Worm (Caenorhabditis elegans): ENCODE data around the gene C52E2.5.
"Not testable (repeated sequence)": the region's sequence is repeated elsewhere in the genome, so short reads cannot be mapped to it uniquely, and the experiment has no call there.

C52E2.5 gene

DNA sequence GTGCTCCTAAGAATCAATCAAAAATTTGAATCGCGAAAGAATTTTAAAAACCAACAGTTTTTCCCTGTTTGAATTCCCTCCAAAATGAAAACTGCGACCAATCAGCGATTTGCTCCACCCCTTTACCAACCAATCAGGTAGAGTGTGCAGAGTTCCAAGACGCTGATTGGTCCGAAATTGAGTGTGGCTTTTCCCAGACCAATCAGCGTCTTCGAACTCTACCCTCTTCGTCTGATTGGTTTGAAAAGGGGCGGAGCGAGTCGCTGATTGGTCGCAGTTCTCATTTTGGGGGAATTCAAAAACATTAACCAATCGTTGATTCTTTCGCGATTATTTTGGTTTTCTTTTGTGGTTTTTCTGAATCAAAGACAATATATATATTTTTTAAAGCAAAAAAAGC, 1.8 kb upstream of the C52E2.5 start:
- TF ChIP-seq ref-1 (GFP tag; conservative IDR thresholded peaks at IDR 0.05) (no peak), cog-1 (tag; optimal IDR thresholded peaks at IDR 0.05) (no peak), klf-2 (GFP tag; conservative IDR thresholded peaks at IDR 0.05) (no peak), ztf-23 (GFP tag; IDR thresholded peaks at IDR 0.05) (no peak), flt-1 (GFP tag; IDR thresholded peaks at IDR 0.05) (no peak), T22C8.4 (GFP tag; IDR thresholded peaks at IDR 0.05) (no peak), med-1 (GFP tag; optimal IDR thresholded peaks at IDR 0.05; ENCODE audit: insufficient read depth) (no peak), ztf-29 (GFP tag; IDR thresholded peaks at IDR 0.05) (no peak), tab-1 (GFP tag; IDR thresholded peaks at IDR 0.05) (no peak)

DNA sequence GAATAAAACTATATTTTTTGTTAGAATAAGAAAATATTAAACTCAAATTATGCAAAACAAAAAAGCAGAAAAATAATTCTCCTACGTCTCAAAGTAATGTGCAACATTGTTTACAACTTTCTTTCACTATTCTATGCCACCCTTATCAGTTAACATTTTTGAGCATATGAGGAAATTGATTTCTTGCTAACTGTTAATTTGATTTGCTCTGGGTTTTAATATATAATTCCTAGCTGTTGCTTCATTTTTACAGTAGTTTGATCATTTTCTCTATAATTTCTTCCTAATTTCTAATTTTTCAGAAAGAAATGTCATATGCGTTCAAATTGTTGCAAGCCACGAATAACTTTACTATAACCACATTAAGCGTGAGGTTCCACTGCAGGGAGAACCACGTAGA, 6.5 kb downstream of the C52E2.5 start, which contains the start of gene T08E11.1:
TSS of gene T08E11.1 (plus strand) at position 301 of the 400 bp plus-strand sequence.
- TF ChIP-seq ref-1 (GFP tag; conservative IDR thresholded peaks at IDR 0.05) (no peak), ztf-23 (GFP tag; IDR thresholded peaks at IDR 0.05) (no peak), flt-1 (GFP tag; IDR thresholded peaks at IDR 0.05) (no peak)

- TF ChIP-seq klf-2 (GFP tag; conservative IDR thresholded peaks at IDR 0.05) (no peak), ztf-23 (GFP tag; IDR thresholded peaks at IDR 0.05) (no peak), ztf-29 (GFP tag; IDR thresholded peaks at IDR 0.05) (no peak), cog-1 (tag; optimal IDR thresholded peaks at IDR 0.05) (no peak), tab-1 (GFP tag; IDR thresholded peaks at IDR 0.05) (no peak), flt-1 (GFP tag; IDR thresholded peaks at IDR 0.05) (no peak), T22C8.4 (GFP tag; IDR thresholded peaks at IDR 0.05) (no peak)
Measured at ce11 chrII:1831883-1832388, 10.8 kb downstream of the C52E2.5 start, which contains the start of gene math-39. Gene math-39, plus strand, starts transcription at chrII:1832338.

DNA sequence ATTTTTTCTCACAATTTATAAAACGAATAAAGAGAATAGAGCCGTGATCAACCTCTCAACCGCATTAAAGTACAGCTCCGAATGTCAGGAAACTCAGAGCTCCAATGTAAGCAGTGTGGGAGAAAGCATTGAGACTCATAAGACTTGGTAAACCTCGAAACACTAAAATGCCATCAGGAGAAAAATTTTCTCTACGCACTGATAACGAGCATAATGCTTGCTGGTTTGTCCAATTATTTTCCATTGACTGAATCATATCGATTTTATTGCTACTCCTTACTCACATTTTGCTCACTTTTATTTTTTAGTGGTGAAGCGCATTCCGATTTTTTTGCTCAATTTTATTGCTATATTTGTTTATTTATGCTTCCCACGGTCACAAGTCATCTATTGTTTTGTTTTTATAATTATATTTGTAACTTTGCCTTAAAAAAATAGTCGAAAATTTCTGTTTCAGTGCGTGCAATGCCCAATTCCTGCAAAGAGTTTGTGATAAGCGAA, 12.5 kb downstream of the C52E2.5 start, which contains the start of gene math-40:
TSS of gene math-40 (plus strand) at position 451 of the 501 bp plus-strand sequence.
- TF ChIP-seq ztf-23 (GFP tag; IDR thresholded peaks at IDR 0.05) (no peak), T22C8.4 (GFP tag; IDR thresholded peaks at IDR 0.05) (no peak), klf-2 (GFP tag; conservative IDR thresholded peaks at IDR 0.05) (no peak), tab-1 (GFP tag; IDR thresholded peaks at IDR 0.05) (no peak), flt-1 (GFP tag; IDR thresholded peaks at IDR 0.05) (no peak), med-1 (GFP tag; optimal IDR thresholded peaks at IDR 0.05; ENCODE audit: insufficient read depth) (no peak), ztf-29 (GFP tag; IDR thresholded peaks at IDR 0.05) (no peak), ref-1 (GFP tag; conservative IDR thresholded peaks at IDR 0.05) (no peak), cog-1 (tag; optimal IDR thresholded peaks at IDR 0.05) (no peak)

DNA sequence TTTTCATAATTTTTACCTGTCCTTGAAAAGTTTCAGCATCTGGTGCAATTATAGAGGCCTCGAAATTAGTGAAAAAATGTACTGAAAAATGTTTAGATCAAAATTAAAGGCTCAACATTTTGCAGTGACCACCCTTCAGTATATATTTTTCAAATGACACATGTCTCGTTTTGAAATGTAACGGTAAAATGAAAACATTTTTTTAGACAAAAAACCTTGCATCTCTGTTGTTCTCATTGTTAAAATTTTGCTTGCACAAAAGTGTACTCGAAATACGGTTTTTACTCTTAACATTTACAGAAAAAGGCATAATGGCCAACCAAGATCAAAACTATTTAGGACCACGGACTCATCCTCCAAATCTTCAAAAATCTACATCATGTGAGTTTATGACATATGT, 18.4 kb downstream of the C52E2.5 start, which contains the start of gene math-41:
TSS of gene math-41 (plus strand) at position 301 of the 400 bp plus-strand sequence.
- TF ChIP-seq flt-1 (GFP tag; IDR thresholded peaks at IDR 0.05); ref-1 (GFP tag; conservative IDR thresholded peaks at IDR 0.05); cog-1 (tag; optimal IDR thresholded peaks at IDR 0.05): not testable (repeated sequence)

- TF ChIP-seq med-1 (GFP tag; optimal IDR thresholded peaks at IDR 0.05; ENCODE audit: insufficient read depth) (no peak), flt-1 (GFP tag; IDR thresholded peaks at IDR 0.05) (no peak), ztf-23 (GFP tag; IDR thresholded peaks at IDR 0.05) (no peak), klf-2 (GFP tag; conservative IDR thresholded peaks at IDR 0.05) (no peak), tab-1 (GFP tag; IDR thresholded peaks at IDR 0.05) (no peak), ref-1 (GFP tag; conservative IDR thresholded peaks at IDR 0.05) (no peak), cog-1 (tag; optimal IDR thresholded peaks at IDR 0.05) (no peak), ztf-29 (GFP tag; IDR thresholded peaks at IDR 0.05) (no peak), T22C8.4 (GFP tag; IDR thresholded peaks at IDR 0.05) (no peak)
Measured at ce11 chrII:1820774-1821173, 22.0 kb downstream of the C52E2.5 start, which contains the start of gene fbxa-3. Gene fbxa-3, minus strand, starts transcription at chrII:1820874.

DNA sequence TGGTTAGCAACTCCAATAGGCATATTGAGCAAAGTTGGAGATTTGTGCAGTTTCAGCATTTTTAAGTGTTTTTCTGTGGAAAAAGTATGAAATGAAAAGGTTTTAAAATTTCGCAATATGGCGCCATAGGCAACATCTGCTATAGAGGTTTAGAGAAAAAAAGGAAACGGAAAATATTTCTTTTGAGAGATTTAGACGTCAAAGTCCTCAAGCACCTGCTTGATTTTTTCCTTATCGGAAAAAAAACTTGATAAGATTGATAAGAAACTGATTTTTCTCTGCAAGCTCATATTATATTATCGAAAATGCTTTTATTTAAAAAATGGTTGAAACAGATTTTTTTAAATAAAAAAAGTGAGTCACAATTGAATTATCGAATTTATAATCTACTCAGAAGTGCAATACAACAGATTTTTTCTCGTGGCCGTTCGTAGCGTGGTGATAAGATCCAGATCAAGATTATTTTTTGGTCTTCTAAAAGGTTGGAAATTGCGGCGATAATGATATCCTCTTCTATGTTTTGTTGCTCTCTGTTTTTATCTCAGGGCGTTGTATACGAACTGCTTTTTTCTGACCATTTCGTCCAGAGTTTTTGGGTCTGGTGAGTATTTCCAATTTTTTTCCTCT, 22.7 kb downstream of the C52E2.5 start, which contains the start of gene fbxc-19:
TSS of gene fbxc-19 (plus strand) at position 536 of the 627 bp plus-strand sequence.
- peak; percentile 51; the same call in 1 of the 2 replicates for TF ChIP-seq flt-1 (GFP tag; IDR thresholded peaks at IDR 0.05)
- TF ChIP-seq T22C8.4 (GFP tag; IDR thresholded peaks at IDR 0.05) = no peak
- no peak for TF ChIP-seq tab-1 (GFP tag; IDR thresholded peaks at IDR 0.05)

ce11 chrII:1818300-1818699, 24.4 kb downstream of the C52E2.5 start, which contains the start of gene fbxb-10:
Gene fbxb-10, minus strand, starts transcription at chrII:1818400.
- TF ChIP-seq ztf-29 (GFP tag; IDR thresholded peaks at IDR 0.05) (no peak), ztf-23 (GFP tag; IDR thresholded peaks at IDR 0.05) (no peak), klf-2 (GFP tag; conservative IDR thresholded peaks at IDR 0.05) (no peak), flt-1 (GFP tag; IDR thresholded peaks at IDR 0.05) (no peak), cog-1 (tag; optimal IDR thresholded peaks at IDR 0.05) (no peak), tab-1 (GFP tag; IDR thresholded peaks at IDR 0.05) (no peak), med-1 (GFP tag; optimal IDR thresholded peaks at IDR 0.05; ENCODE audit: insufficient read depth) (no peak), ref-1 (GFP tag; conservative IDR thresholded peaks at IDR 0.05) (no peak), T22C8.4 (GFP tag; IDR thresholded peaks at IDR 0.05) (no peak)

- no peak for TF ChIP-seq cog-1 (tag; optimal IDR thresholded peaks at IDR 0.05)
- no peak for TF ChIP-seq med-1 (GFP tag; optimal IDR thresholded peaks at IDR 0.05; ENCODE audit: insufficient read depth)
- no peak for TF ChIP-seq ztf-23 (GFP tag; IDR thresholded peaks at IDR 0.05)
- no peak for TF ChIP-seq ztf-29 (GFP tag; IDR thresholded peaks at IDR 0.05)
- TF ChIP-seq flt-1 (GFP tag; IDR thresholded peaks at IDR 0.05) = no peak
Measured at ce11 chrII:1816053-1816452, 26.7 kb downstream of the C52E2.5 start.

ce11 chrII:1808217-1808616, 34.5 kb downstream of the C52E2.5 start, which contains the start of gene C08F1.8:
Gene C08F1.8, minus strand, starts transcription at chrII:1808317.
- TF ChIP-seq klf-2 (GFP tag; conservative IDR thresholded peaks at IDR 0.05) (no peak), ref-1 (GFP tag; conservative IDR thresholded peaks at IDR 0.05) (no peak), ztf-29 (GFP tag; IDR thresholded peaks at IDR 0.05) (no peak), T22C8.4 (GFP tag; IDR thresholded peaks at IDR 0.05) (no peak), flt-1 (GFP tag; IDR thresholded peaks at IDR 0.05) (no peak), cog-1 (tag; optimal IDR thresholded peaks at IDR 0.05) (no peak), tab-1 (GFP tag; IDR thresholded peaks at IDR 0.05) (no peak), ztf-23 (GFP tag; IDR thresholded peaks at IDR 0.05) (no peak), med-1 (GFP tag; optimal IDR thresholded peaks at IDR 0.05; ENCODE audit: insufficient read depth) (no peak)
